Fruit fly (Drosophila melanogaster) whole organism, embryonic: ENCODE results near the gene CG10365.

Source experiments
- Blimp-1 ChIP-seq: fragments of 200-800 bp; sonication (Bioruptor generic); optimal IDR thresholded peaks from 3 replicates; lab custom pipeline; 2018; ENCODE audit warnings: missing biosample characterization, missing genetic modification characterization, mild to moderate bottlenecking, moderate library complexity, missing genetic modification reagents
- CG11504 ChIP-seq: fragments of 200-800 bp; sonication (Bioruptor generic); optimal IDR thresholded peaks from 3 replicates; lab custom pipeline; 2019; ENCODE audit warnings: missing biosample characterization, mild to moderate bottlenecking, missing genetic modification characterization, moderate library complexity
- CG12659 ChIP-seq: fragments of 200-800 bp; sonication (Bioruptor generic); optimal IDR thresholded peaks from 3 replicates; lab custom pipeline; 2017; ENCODE audit warnings: mild to moderate bottlenecking, missing biosample characterization, missing genetic modification reagents, missing genetic modification characterization
- CG13424 ChIP-seq: fragments of 200-800 bp; sonication (Bioruptor generic); optimal IDR thresholded peaks from 2 replicates; lab custom pipeline; 2019; ENCODE audit warnings: missing biosample characterization, mild to moderate bottlenecking, missing genetic modification characterization, moderate library complexity
- CG1603 ChIP-seq: fragments of 200-800 bp; sonication (Bioruptor generic); optimal IDR thresholded peaks from 2 replicates; lab custom pipeline; 2019; ENCODE audit warnings: missing biosample characterization, mild to moderate bottlenecking, missing genetic modification characterization, moderate library complexity
- CG16813 ChIP-seq: fragments of 200-800 bp; sonication (Bioruptor generic); IDR thresholded peaks from 3 replicates; pipeline ENCODE4 v1.3.6; 2022; ENCODE audit warnings: missing biosample characterization, missing genetic modification characterization; ENCODE audit not compliant: partially characterized antibody
- CG17186 ChIP-seq: fragments of 200-800 bp; sonication (Bioruptor generic); optimal IDR thresholded peaks from 3 replicates; lab custom pipeline; 2017; ENCODE audit warnings: missing biosample characterization, missing genetic modification reagents, missing genetic modification characterization
- CG17328 ChIP-seq: fragments of 200-800 bp; sonication (Bioruptor generic); IDR thresholded peaks from 2 replicates; pipeline ENCODE4 v1.3.6; 2022; ENCODE audit warnings: missing biosample characterization, missing genetic modification characterization
- CG18262 ChIP-seq: fragments of 200-800 bp; optimal IDR thresholded peaks from 3 replicates; lab custom pipeline; 2019; ENCODE audit warnings: missing biosample characterization, mild to moderate bottlenecking, missing genetic modification characterization, moderate library complexity
- CG30020 ChIP-seq: fragments of 200-800 bp; optimal IDR thresholded peaks from 2 replicates; lab custom pipeline; 2019; ENCODE audit warnings: missing biosample characterization, mild to moderate bottlenecking, missing genetic modification characterization, moderate library complexity
- CG42726 ChIP-seq: fragments of 200-800 bp; sonication (Bioruptor generic); IDR thresholded peaks from 2 replicates; pipeline ENCODE4 v1.3.6; 2022; ENCODE audit warnings: missing biosample characterization, missing genetic modification characterization; ENCODE audit not compliant: partially characterized antibody
- CG4424 ChIP-seq: fragments of 200-800 bp; sonication (Bioruptor generic); optimal IDR thresholded peaks from 3 replicates; lab custom pipeline; 2016; ENCODE audit warnings: missing biosample characterization, missing genetic modification characterization
- CG4617 ChIP-seq: fragments of 200-800 bp; sonication (Bioruptor generic); optimal IDR thresholded peaks from 3 replicates; lab custom pipeline; 2016; ENCODE audit warnings: missing biosample characterization, missing genetic modification characterization, borderline replicate concordance
- CG6654 ChIP-seq: fragments of 200-800 bp; sonication (Bioruptor generic); optimal IDR thresholded peaks from 2 replicates; lab custom pipeline; 2017; ENCODE audit warnings: missing biosample characterization, mild to moderate bottlenecking, missing genetic modification characterization
- CG7357 ChIP-seq: fragments of 200-800 bp; sonication (Bioruptor generic); IDR thresholded peaks from 3 replicates; pipeline ENCODE4 v1.3.6; 2022; ENCODE audit warnings: missing biosample characterization, missing genetic modification characterization
- CG7928 ChIP-seq: fragments of 200-800 bp; sonication (Bioruptor generic); optimal IDR thresholded peaks from 2 replicates; lab custom pipeline; 2017; ENCODE audit warnings: missing biosample characterization, mild to moderate bottlenecking, missing genetic modification characterization
- CG7987 ChIP-seq: fragments of 200-800 bp; sonication (Bioruptor generic); optimal IDR thresholded peaks from 2 replicates; lab custom pipeline; 2018; ENCODE audit warnings: missing biosample characterization, mild to moderate bottlenecking, missing genetic modification characterization, moderate library complexity
- CG8359 ChIP-seq: fragments of 200-800 bp; sonication (Bioruptor generic); optimal IDR thresholded peaks from 2 replicates; lab custom pipeline; 2017; ENCODE audit warnings: missing biosample characterization, mild to moderate bottlenecking, missing genetic modification characterization, borderline replicate concordance
- CG8924 ChIP-seq: fragments of 200-800 bp; optimal IDR thresholded peaks from 3 replicates; lab custom pipeline; 2019; ENCODE audit warnings: missing biosample characterization, mild to moderate bottlenecking, missing genetic modification characterization, moderate library complexity
- CG8944 ChIP-seq: fragments of 200-800 bp; sonication (Bioruptor generic); optimal IDR thresholded peaks from 3 replicates; lab custom pipeline; 2016; ENCODE audit warnings: missing biosample characterization, missing genetic modification characterization
- CG9797 ChIP-seq: fragments of 200-800 bp; sonication (Bioruptor generic); optimal IDR thresholded peaks from 3 replicates; lab custom pipeline; 2018; ENCODE audit warnings: missing biosample characterization, mild to moderate bottlenecking, missing genetic modification characterization
- Camta ChIP-seq: fragments of 200-800 bp; sonication (Bioruptor generic); optimal IDR thresholded peaks from 2 replicates; lab custom pipeline; 2016; ENCODE audit warnings: missing biosample characterization, missing genetic modification characterization
- CkIIα-i1 ChIP-seq: fragments of 200-800 bp; sonication (Bioruptor generic); IDR thresholded peaks from 2 replicates; pipeline ENCODE4 v1.3.6; 2022; ENCODE audit warnings: missing biosample characterization, missing genetic modification characterization
- Eip74EF ChIP-seq, 2 experiments: fragments of 200-800 bp in 1 of 2; fragments of >200 bp in 1 of 2; sonication (Bioruptor generic) in 1 of 2; optimal IDR thresholded peaks; 2 replicates each; lab custom pipeline; 2017 to 2019; ENCODE audit warnings: missing biosample characterization in 2 of 2, missing genetic modification characterization in 2 of 2, mild to moderate bottlenecking in 1 of 2, moderate library complexity in 1 of 2
- Ets65A ChIP-seq: fragments of 200-800 bp; sonication (Bioruptor generic); peaks from one replicate; lab custom pipeline; 2016; ENCODE audit warnings: missing biosample characterization, missing genetic modification characterization
- HLHmδ ChIP-seq: fragments of 200-800 bp; sonication (Bioruptor generic); optimal IDR thresholded peaks from 2 replicates; lab custom pipeline; 2018; ENCODE audit warnings: missing biosample characterization, mild to moderate bottlenecking, missing genetic modification characterization, moderate library complexity
- MTF-1 ChIP-seq: fragments of 200-800 bp; sonication (Bioruptor generic); optimal IDR thresholded peaks from 2 replicates; lab custom pipeline; 2018; ENCODE audit warnings: missing biosample characterization, mild to moderate bottlenecking, missing genetic modification characterization, borderline replicate concordance
- Max ChIP-seq: fragments of 200-800 bp; sonication (Bioruptor generic); optimal IDR thresholded peaks from 2 replicates; lab custom pipeline; 2016; ENCODE audit warnings: missing biosample characterization, mild to moderate bottlenecking, missing genetic modification characterization
- Meics ChIP-seq: fragments of 200-800 bp; sonication (Bioruptor generic); optimal IDR thresholded peaks from 2 replicates; lab custom pipeline; 2017; ENCODE audit warnings: missing biosample characterization, mild to moderate bottlenecking, missing genetic modification characterization
- Mes4 ChIP-seq: fragments of 200-800 bp; sonication (Bioruptor generic); optimal IDR thresholded peaks from 2 replicates; lab custom pipeline; 2016; ENCODE audit warnings: missing biosample characterization, missing genetic modification characterization
- Sry-δ ChIP-seq: fragments of 200-800 bp; sonication (Bioruptor generic); optimal IDR thresholded peaks from 2 replicates; lab custom pipeline; 2016; ENCODE audit warnings: missing biosample characterization, missing genetic modification characterization
- crol ChIP-seq: fragments of 200-800 bp; sonication (Bioruptor generic); IDR thresholded peaks from 2 replicates; pipeline ENCODE4 v1.3.6; 2022; ENCODE audit warnings: missing biosample characterization, missing genetic modification characterization
- gsb-n ChIP-seq: fragments of 200-800 bp; sonication (Bioruptor generic); optimal IDR thresholded peaks from 3 replicates; lab custom pipeline; 2018; ENCODE audit warnings: missing biosample characterization, mild to moderate bottlenecking, missing genetic modification characterization
- h ChIP-seq: fragments of >200 bp; optimal IDR thresholded peaks from 2 replicates; lab custom pipeline; 2017
- hkb ChIP-seq, 2 experiments: fragments of 200-800 bp in 1 of 2; fragments of >200 bp in 1 of 2; sonication (Bioruptor generic) in 1 of 2; IDR thresholded peaks in 1 of 2; optimal IDR thresholded peaks in 1 of 2; 2 replicates each; pipeline versions ENCODE4 v1.3.6 to Lab custom; 2017 to 2022; ENCODE audit warnings: missing biosample characterization in 1 of 2, missing genetic modification characterization in 1 of 2
- kay ChIP-seq: fragments of 200-800 bp; sonication (Bioruptor generic); optimal IDR thresholded peaks from 2 replicates; lab custom pipeline; 2016; ENCODE audit warnings: missing biosample characterization, missing genetic modification characterization
- nau ChIP-seq: fragments of 200-800 bp; sonication (Bioruptor generic); optimal IDR thresholded peaks from 3 replicates; lab custom pipeline; 2017; ENCODE audit warnings: missing biosample characterization, mild to moderate bottlenecking, missing genetic modification characterization, missing genetic modification reagents
- nerfin-1 ChIP-seq: fragments of 200-800 bp; sonication (Bioruptor generic); optimal IDR thresholded peaks from 3 replicates; lab custom pipeline; 2019; ENCODE audit warnings: missing biosample characterization, mild to moderate bottlenecking, missing genetic modification characterization, moderate library complexity
- nom ChIP-seq: fragments of 200-800 bp; sonication (Bioruptor generic); optimal IDR thresholded peaks from 2 replicates; lab custom pipeline; 2017; ENCODE audit warnings: missing biosample characterization, missing genetic modification characterization, mild to moderate bottlenecking, moderate library complexity, missing genetic modification reagents
- pan ChIP-seq, 4 experiments: fragments of >200 bp in 3 of 4; fragments of 200-800 bp in 1 of 4; sonication (Bioruptor generic) in 1 of 4; optimal IDR thresholded peaks in 3 of 4; IDR thresholded peaks in 1 of 4; 2 replicates each; pipeline versions ENCODE4 v1.3.6 to Lab custom; 2017 to 2022; ENCODE audit warnings: missing biosample characterization in 2 of 4, missing genetic modification characterization in 2 of 4, mixed read lengths in 1 of 4
- peb ChIP-seq: fragments of 200-800 bp; sonication (Bioruptor generic); IDR thresholded peaks from 2 replicates; pipeline ENCODE4 v1.3.6; 2022; ENCODE audit warnings: missing biosample characterization, missing genetic modification characterization
- pfk ChIP-seq: fragments of 200-800 bp; sonication (Bioruptor generic); optimal IDR thresholded peaks from 2 replicates; lab custom pipeline; 2018; ENCODE audit warnings: missing biosample characterization, mild to moderate bottlenecking, missing genetic modification characterization, moderate library complexity
- phol ChIP-seq: fragments of 200-800 bp; sonication (Bioruptor generic); optimal IDR thresholded peaks from 3 replicates; lab custom pipeline; 2018; ENCODE audit warnings: missing biosample characterization, mild to moderate bottlenecking, missing genetic modification characterization, moderate library complexity
- sens ChIP-seq: fragments of 200-800 bp; sonication (Bioruptor generic); peaks from one replicate; lab custom pipeline; 2016; ENCODE audit warnings: missing biosample characterization, missing genetic modification characterization
- sens-2 ChIP-seq: fragments of 200-800 bp; sonication (Bioruptor generic); IDR thresholded peaks from 2 replicates; pipeline ENCODE4 v1.3.6; 2022; ENCODE audit warnings: missing biosample characterization, missing genetic modification characterization
- shn ChIP-seq: fragments of 200-800 bp; sonication (Bioruptor generic); optimal IDR thresholded peaks from 3 replicates; lab custom pipeline; 2016; ENCODE audit warnings: missing biosample characterization, missing genetic modification characterization
- sr ChIP-seq: fragments of 200-800 bp; sonication (Bioruptor generic); IDR thresholded peaks from 3 replicates; pipeline ENCODE4 v1.3.6; 2022; ENCODE audit warnings: missing biosample characterization, missing genetic modification characterization
- unc-4 ChIP-seq: fragments of 200-800 bp; sonication (Bioruptor generic); IDR thresholded peaks from 2 replicates; pipeline ENCODE4 v1.3.6; 2022; ENCODE audit warnings: missing biosample characterization, missing genetic modification characterization; ENCODE audit not compliant: partially characterized antibody

Gene CG10365

DNA sequence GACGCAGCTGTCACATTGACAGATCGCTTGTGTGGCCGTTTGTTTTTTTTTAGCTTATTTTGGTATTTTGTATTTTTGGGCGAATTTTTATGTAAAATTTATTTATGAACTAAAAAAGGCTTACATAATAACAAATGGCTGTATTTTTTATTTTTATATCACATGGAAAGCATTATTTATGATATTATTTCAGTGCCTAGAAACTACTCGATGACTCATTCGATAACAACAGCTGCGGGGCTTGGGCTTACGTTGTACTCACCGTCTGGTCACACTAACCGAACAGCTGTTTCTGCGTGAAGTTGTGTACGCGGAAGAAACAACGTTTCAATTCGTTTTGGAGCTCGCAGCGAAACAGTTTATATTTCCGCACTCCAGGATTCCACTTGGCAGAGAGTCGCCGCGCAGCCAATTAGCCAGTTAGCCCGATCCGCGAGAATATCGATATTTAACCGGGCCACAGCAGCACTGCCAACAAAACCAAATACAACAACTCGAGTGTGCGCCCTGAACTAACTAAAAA, 9.9 kb downstream of the CG10365 start, which contains the start of the genes Hmgcr and Rpn9 (continued):
- peak; percentile 17; the same call in 1 of the 2 replicates for TF ChIP-seq CG42726 (GFP tag; lab: Robert Waterston, UW)
- TF ChIP-seq crol (GFP tag; lab: Robert Waterston, UW), result no peak
- peak; percentile 72 for TF ChIP-seq HLHmδ (GFP tag; lab: Kevin White, UChicago)
- TF ChIP-seq sens, result peak; percentile 88
- peak; percentile 22 for TF ChIP-seq nau (GFP tag; lab: Kevin White, UChicago)
- TF ChIP-seq Sry-δ (GFP tag; lab: Kevin White, UChicago), result peak; percentile 52
- no peak for TF ChIP-seq CkIIα-i1 (GFP tag; lab: Robert Waterston, UW)
- TF ChIP-seq nom, result peak; percentile 49
- peak; percentile 20 for TF ChIP-seq CG30020 (tag; lab: Kevin White, UChicago)
- TF ChIP-seq CG6654 (GFP tag; lab: Kevin White, UChicago), result no peak
- no peak for TF ChIP-seq CG4424 (GFP tag; lab: Kevin White, UChicago)
- no peak for TF ChIP-seq CG8944 (GFP tag; lab: Kevin White, UChicago)
- TF ChIP-seq CG17186 (GFP tag; lab: Kevin White, UChicago), result peak; percentile 62
- peak; percentile 21 for TF ChIP-seq Camta (GFP tag; lab: Kevin White, UChicago)
- no peak for TF ChIP-seq CG7357 (GFP tag; lab: Robert Waterston, UW)
- peak; percentile 27 for TF ChIP-seq shn (GFP tag; lab: Kevin White, UChicago)
- TF ChIP-seq gsb-n, result peak; percentile 49
- TF ChIP-seq CG4617 (GFP tag; lab: Kevin White, UChicago), result peak; percentile 41
- peak; percentile 6 for TF ChIP-seq Max (GFP tag; lab: Kevin White, UChicago)
- TF ChIP-seq CG7987 (GFP tag; lab: Kevin White, UChicago), result peak; percentile 41
- no peak for TF ChIP-seq MTF-1 (GFP tag; lab: Kevin White, UChicago)
- peak; percentile 11 for TF ChIP-seq Blimp-1 (GFP tag; lab: Kevin White, UChicago)
- peak; percentile 51 for TF ChIP-seq CG11504 (tag; lab: Kevin White, UChicago)
- TF ChIP-seq CG9797 (GFP tag; lab: Kevin White, UChicago), result peak; percentile 97
- TF ChIP-seq sens-2 (GFP tag; lab: Robert Waterston, UW), result no peak
- TF ChIP-seq Mes4 (GFP tag; lab: Kevin White, UChicago), result peak; percentile 50
- TF ChIP-seq CG16813 (GFP tag; lab: Robert Waterston, UW), result no peak
- TF ChIP-seq h (lab: Kevin White, UChicago), result no peak
- TF ChIP-seq CG7928 (GFP tag; lab: Kevin White, UChicago), result no peak
- TF ChIP-seq CG1603 (tag; lab: Kevin White, UChicago), result peak; percentile 58
- no peak for TF ChIP-seq sr (GFP tag; lab: Robert Waterston, UW)
- peak in 1 of 2 experiments; percentile 71 for TF ChIP-seq Eip74EF (GFP tag; optimal IDR thresholded peaks at IDR 0.05; lab: Kevin White, UChicago)
- peak; percentile 8 for TF ChIP-seq pfk
- TF ChIP-seq unc-4, result 0 out of 2 replicates have a peak, but pooled peaks have one; percentile 44
- TF ChIP-seq CG8359 (GFP tag; lab: Kevin White, UChicago), result peak; percentile 9
- peak; percentile 24 for TF ChIP-seq CG18262 (tag; lab: Kevin White, UChicago)
- TF ChIP-seq nerfin-1 (tag; lab: Kevin White, UChicago), result peak; percentile 35
- TF ChIP-seq Ets65A, result peak; percentile 6
- no peak for TF ChIP-seq pan (optimal IDR thresholded peaks at IDR 0.05; lab: Kevin White, UChicago)
- no peak for TF ChIP-seq pan (GFP tag; optimal IDR thresholded peaks at IDR 0.05 in 1 of 2, IDR thresholded peaks at IDR 0.05 in 1 of 2)
- TF ChIP-seq CG17328 (GFP tag; lab: Robert Waterston, UW), result peak; percentile 38; the same call in 1 of the 2 replicates
- peak; percentile 28 for TF ChIP-seq CG13424 (tag; lab: Kevin White, UChicago)
- peak; percentile 89 for TF ChIP-seq hkb (optimal IDR thresholded peaks at IDR 0.05; lab: Kevin White, UChicago)
- TF ChIP-seq hkb (GFP tag; IDR thresholded peaks at IDR 0.05; lab: Robert Waterston, UW), result no peak
- peak; percentile 35 for TF ChIP-seq kay (GFP tag; lab: Kevin White, UChicago)
- TF ChIP-seq CG8924 (tag; lab: Kevin White, UChicago), result peak; percentile 44
- TF ChIP-seq peb, result no peak
- peak; percentile 83 for TF ChIP-seq CG12659 (GFP tag; lab: Kevin White, UChicago)
- TF ChIP-seq phol, result peak; percentile 65
- no peak for TF ChIP-seq Meics (GFP tag; lab: Kevin White, UChicago)
